Fruit fly (Drosophila melanogaster): ENCODE measurements around the gene Setd3.

Setd3 gene

dm6 chrX:6982054-6982453 is 13.5 kb upstream of the Setd3 start (continued):
- TF ChIP-seq unc-4 (GFP tag; IDR thresholded peaks at IDR 0.05; ENCODE audit: partially characterized antibody) (no peak), cato (GFP tag; optimal IDR thresholded peaks at IDR 0.05; ENCODE audit: borderline replicate concordance) (no peak), insv (GFP tag; optimal IDR thresholded peaks at IDR 0.05) (no peak), lola (GFP tag; optimal IDR thresholded peaks at IDR 0.05) (peak in 1 of 3 experiments; percentile 64), CG12942 (GFP tag; optimal IDR thresholded peaks at IDR 0.05) (no peak), esg (GFP tag; conservative IDR thresholded peaks at IDR 0.05) (no peak), ab (GFP tag; optimal IDR thresholded peaks at IDR 0.05) (no peak), CG9609 (GFP tag; optimal IDR thresholded peaks at IDR 0.05) (peak; percentile 38), BEAF-32 (GFP tag; optimal IDR thresholded peaks at IDR 0.05) (no peak), dan (GFP tag; IDR thresholded peaks at IDR 0.05) (no peak), hbn (GFP tag; IDR thresholded peaks at IDR 0.05; ENCODE audit: partially characterized antibody) (no peak), CG1603 (tag; optimal IDR thresholded peaks at IDR 0.05) (peak; percentile 52), inv (GFP tag; IDR thresholded peaks at IDR 0.05; ENCODE audit: partially characterized antibody) (no peak), CG10565 (GFP tag; optimal IDR thresholded peaks at IDR 0.05) (no peak), Camta (GFP tag; optimal IDR thresholded peaks at IDR 0.05) (no peak), ase (GFP tag; IDR thresholded peaks at IDR 0.05) (no peak), wek (GFP tag; optimal IDR thresholded peaks at IDR 0.05) (no peak), vvl (GFP tag; IDR thresholded peaks at IDR 0.05) (peak; percentile 34; the same call in 1 of the 2 replicates), CG11456 (GFP tag; IDR thresholded peaks at IDR 0.05) (no peak), CG16863 (GFP tag; optimal IDR thresholded peaks at IDR 0.05) (no peak), CG10959 (GFP tag; IDR thresholded peaks at IDR 0.05) (no peak), CG7839 (tag; optimal IDR thresholded peaks at IDR 0.05) (peak; percentile 53), E2f1 (GFP tag; IDR thresholded peaks at IDR 0.05) (no peak), CG4707 (GFP tag; optimal IDR thresholded peaks at IDR 0.05) (peak; percentile 2), CG4854 (GFP tag; optimal IDR thresholded peaks at IDR 0.05) (no peak), maf-S (GFP tag; optimal IDR thresholded peaks at IDR 0.05) (no peak), luna (GFP tag; optimal IDR thresholded peaks at IDR 0.05) (no peak), CG16815 (GFP tag; optimal IDR thresholded peaks at IDR 0.05) (no peak), NFAT (GFP tag; IDR thresholded peaks at IDR 0.05) (no peak), CG4424 (GFP tag; optimal IDR thresholded peaks at IDR 0.05) (peak; percentile 22), Sox102F (GFP tag; optimal IDR thresholded peaks at IDR 0.05) (peak; percentile 50), crol (GFP tag; IDR thresholded peaks at IDR 0.05) (no peak), CG10543 (GFP tag; optimal IDR thresholded peaks at IDR 0.05) (no peak), fd96Cb (tag; optimal IDR thresholded peaks at IDR 0.05) (peak; percentile 42), ara (GFP tag; IDR thresholded peaks at IDR 0.05) (no peak), CG17912 (GFP tag; optimal IDR thresholded peaks at IDR 0.05) (no peak), CG17568 (GFP tag; optimal IDR thresholded peaks at IDR 0.05) (no peak), cwo (GFP tag; optimal IDR thresholded peaks at IDR 0.05) (no peak), CG1233 (GFP tag; optimal IDR thresholded peaks at IDR 0.05) (no peak), Nf-YA (GFP tag; IDR thresholded peaks at IDR 0.05) (no peak), Scr (GFP tag; IDR thresholded peaks at IDR 0.05; ENCODE audit: partially characterized antibody) (no peak), tna (GFP tag; IDR thresholded peaks at IDR 0.05; ENCODE audit: partially characterized antibody) (no peak), Rx (GFP tag; IDR thresholded peaks at IDR 0.05) (no peak), amos (GFP tag; IDR thresholded peaks at IDR 0.05; ENCODE audit: partially characterized antibody) (no peak), CG11695 (GFP tag; IDR thresholded peaks at IDR 0.05) (peak; percentile 42; the same call in 1 of the 3 replicates), ro (GFP tag; IDR thresholded peaks at IDR 0.05) (no peak), CG12236 (GFP tag; optimal IDR thresholded peaks at IDR 0.05) (no peak), CG15514 (GFP tag; optimal IDR thresholded peaks at IDR 0.05) (no peak), HHEX (GFP tag; optimal IDR thresholded peaks at IDR 0.05) (no peak), lmd (GFP tag; IDR thresholded peaks at IDR 0.05) (no peak), CG1647 (GFP tag; optimal IDR thresholded peaks at IDR 0.05) (no peak)
